Worm (Caenorhabditis elegans) whole organism, L4 larva: ENCODE results near the gene B0228.8.

Experiments used
- aly-2 ChIP-seq: sonication (generic microtip); optimal IDR thresholded peaks from 2 replicates; lab custom pipeline; 2018; ENCODE audit warnings: missing biosample characterization, missing genetic modification characterization
- ama-1 ChIP-seq: fragments of 150-350 bp; optimal IDR thresholded peaks from 2 replicates; lab custom pipeline; 2014; ENCODE audit warnings: inconsistent platforms, mixed read lengths
- arid-1 ChIP-seq: fragments of 200-800 bp; sonication (Bioruptor generic); conservative IDR thresholded peaks from 2 replicates; pipeline ENCODE4 v1.3.6; 2022; ENCODE audit warnings: missing genetic modification reagents, missing genetic modification characterization, missing compliant biosample characterization
- ceh-20 ChIP-seq: fragments of 200-800 bp; sonication (Bioruptor generic); IDR thresholded peaks from 2 replicates; pipeline ENCODE4 v1.3.6; 2022; ENCODE audit warnings: missing genetic modification reagents, missing genetic modification characterization, missing compliant biosample characterization
- ceh-28 ChIP-seq: fragments of 150-350 bp; optimal IDR thresholded peaks from 2 replicates; lab custom pipeline; 2014; ENCODE audit warnings: missing biosample characterization, missing genetic modification reagents, missing genetic modification characterization
- ceh-82 ChIP-seq: sonication (generic microtip); optimal IDR thresholded peaks from 2 replicates; lab custom pipeline; 2017; ENCODE audit warnings: missing biosample characterization, missing genetic modification characterization
- ces-1 ChIP-seq: fragments of 150-350 bp; sonication (generic microtip); optimal IDR thresholded peaks from 4 replicates; lab custom pipeline; 2014; ENCODE audit warnings: missing biosample characterization, missing genetic modification reagents, missing genetic modification characterization
- nhr-11 ChIP-seq: fragments of 150-350 bp; optimal IDR thresholded peaks from 2 replicates; lab custom pipeline; 2014; ENCODE audit warnings: missing biosample characterization, missing genetic modification characterization
- nhr-6 ChIP-seq: fragments of 150-350 bp; optimal IDR thresholded peaks from 2 replicates; lab custom pipeline; 2014; ENCODE audit warnings: missing biosample characterization, missing genetic modification characterization
- snpc-4 ChIP-seq: fragments of 150-350 bp; optimal IDR thresholded peaks from 2 replicates; lab custom pipeline; 2014; ENCODE audit warnings: missing biosample characterization, missing genetic modification characterization
- ztf-11 ChIP-seq: fragments of 150-350 bp; optimal IDR thresholded peaks from 2 replicates; lab custom pipeline; 2014; ENCODE audit warnings: missing biosample characterization, missing genetic modification characterization

- TF ChIP-seq arid-1 (GFP tag; lab: Robert Waterston, UW) (no peak), nhr-6 (tag; lab: Kevin White, UChicago) (no peak), nhr-11 (tag; lab: Kevin White, UChicago) (no peak), ama-1 (lab: Kevin White, UChicago) (no peak), aly-2 (no peak), snpc-4 (tag; lab: Kevin White, UChicago) (no peak), ceh-82 (tag; lab: Kevin White, UChicago) (no peak), ceh-28 (tag; lab: Kevin White, UChicago) (no peak), ces-1 (GFP tag; lab: Kevin White, UChicago) (no peak), ztf-11 (no peak), ceh-20 (GFP tag; lab: Robert Waterston, UW) (no peak)
These were observed 42.8 kb downstream of the B0228.8 start, which contains the start of gene cpna-5 for ce11 chrII:7718491-7718890.
